Worm (Caenorhabditis elegans) whole organism, L3 larva: Measurements from ENCODE around the gene R102.8.

ENCODE experiments used
- ceh-28 ChIP-seq: fragments of 150-350 bp; optimal IDR thresholded peaks from 2 replicates; lab custom pipeline; 2014; ENCODE audit warnings: missing biosample characterization, missing genetic modification reagents, missing genetic modification characterization
- elt-2 ChIP-seq: sonication (generic microtip); optimal IDR thresholded peaks from 2 replicates; lab custom pipeline; 2016; ENCODE audit warnings: missing genetic modification reagents, mild to moderate bottlenecking, missing genetic modification characterization, missing compliant biosample characterization
- fkh-10 ChIP-seq: sonication (generic microtip); optimal IDR thresholded peaks from 2 replicates; lab custom pipeline; 2017; ENCODE audit warnings: missing biosample characterization, missing genetic modification reagents, missing genetic modification characterization
- pha-4 ChIP-seq: fragments of 150-350 bp; optimal IDR thresholded peaks from 2 replicates; lab custom pipeline; 2014; ENCODE audit warnings: missing biosample characterization, missing genetic modification reagents, missing genetic modification characterization

- TF ChIP-seq ceh-28 (tag; lab: Kevin White, UChicago): no peak
- TF ChIP-seq fkh-10 (GFP tag; lab: Kevin White, UChicago): no peak
- no peak for TF ChIP-seq elt-2 (tag; lab: Kevin White, UChicago)
- TF ChIP-seq pha-4 (tag; lab: Kevin White, UChicago): no peak
Observed at ce11 chrIV:10738328-10738727, 48.3 kb upstream of the R102.8 start, which contains the start of gene ssp-34.
